Fruit fly (Drosophila melanogaster) whole organism, pupa: Measurements from ENCODE around the gene mof.

Experiments
- CG14655 ChIP-seq: fragments of 200-800 bp; sonication (Bioruptor generic); optimal IDR thresholded peaks from 3 replicates; lab custom pipeline; 2017; ENCODE audit warnings: mild to moderate bottlenecking, missing biosample characterization, missing genetic modification reagents, missing genetic modification characterization
- CG4496 ChIP-seq: fragments of 200-800 bp; sonication (Bioruptor generic); IDR thresholded peaks from 3 replicates; pipeline ENCODE4 v1.3.6; 2022; ENCODE audit warnings: missing biosample characterization, missing genetic modification characterization

dm6 chrX:5902701-5903100 is 26.0 kb upstream of the mof start:
- TF ChIP-seq CG14655 (GFP tag; lab: Kevin White, UChicago) (no peak), CG4496 (GFP tag; lab: Robert Waterston, UW) (no peak)
